In the genomic region with DNA sequence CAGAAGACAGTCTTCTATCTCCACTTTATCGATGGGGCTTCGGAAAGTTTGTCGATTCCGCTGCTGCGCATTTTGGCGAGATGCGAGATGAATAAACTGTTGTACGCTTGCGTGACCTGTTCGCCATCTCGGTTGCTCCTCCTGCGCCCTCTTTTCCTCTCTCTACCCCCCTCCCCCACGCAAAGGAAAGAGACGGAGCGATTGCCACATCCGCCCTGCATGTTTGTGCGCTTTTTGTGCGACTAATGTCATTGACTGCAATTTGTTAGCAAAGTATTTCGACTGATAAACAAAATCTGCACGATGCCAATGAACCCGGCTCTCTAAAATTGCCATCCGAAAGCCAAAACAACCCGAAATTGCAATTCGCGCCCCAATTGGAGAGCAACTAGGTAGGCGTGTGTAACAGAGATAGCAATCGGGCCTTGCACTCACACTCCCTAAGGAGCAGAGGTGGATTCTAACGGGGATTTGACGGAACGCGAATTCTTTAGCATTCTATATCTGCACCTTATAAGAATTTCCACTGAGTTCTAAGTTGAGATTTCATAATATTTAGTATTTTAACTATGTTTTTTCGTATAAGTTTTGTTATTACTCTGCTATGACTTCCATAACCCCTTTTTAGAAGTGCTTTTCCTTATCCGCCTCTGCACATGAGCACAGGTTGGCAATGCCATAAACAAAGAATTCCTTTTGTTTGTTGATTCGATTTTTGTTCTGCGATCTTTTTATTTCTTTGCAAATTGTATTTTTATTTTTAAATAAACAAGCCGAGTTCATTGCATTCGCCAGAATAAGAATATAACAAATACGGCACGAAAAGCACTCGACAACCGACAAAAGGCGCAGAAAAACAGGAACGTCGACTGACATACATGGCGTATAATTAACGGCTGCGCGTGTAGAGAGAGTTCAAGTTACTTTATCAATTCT, we compare ENCODE assay signal across 1 fruit fly cellular context.
TF ChIP-seq lines count a peak whose summit lies in the region.

A gene (plus strand): TSS at position 886 of the 936 bp plus-strand sequence.

TF ChIP-seq in whole organism, prepupa, 60 proteins besides CTCF, POLR2A, EP300 and RAD21 (continued from another document):
- no peak for TF ChIP-seq Hr38 (GFP tag; optimal IDR thresholded peaks at IDR 0.05; lab: Kevin White, UChicago)
